Worm (Caenorhabditis elegans) whole organism, mixed stage, embryonic: ENCODE results near the gene W02B3.4.

Experiments used
- elt-1 ChIP-seq: sonication (generic microtip); optimal IDR thresholded peaks from 2 replicates; lab custom pipeline; 2017; ENCODE audit warnings: missing genetic modification characterization, mild to moderate bottlenecking, missing compliant biosample characterization, antibody characterized with exemption, moderate library complexity, borderline replicate concordance; ENCODE audit not compliant: insufficient read depth
- lin-13 ChIP-seq: fragments of 150-350 bp; optimal IDR thresholded peaks from 2 replicates; lab custom pipeline; 2014; ENCODE audit warnings: missing biosample characterization, missing genetic modification characterization
- lsy-2 ChIP-seq: fragments of 150-350 bp; optimal IDR thresholded peaks from 2 replicates; lab custom pipeline; 2014; ENCODE audit warnings: missing biosample characterization, missing genetic modification characterization
- mep-1 ChIP-seq: fragments of 150-350 bp; optimal IDR thresholded peaks from 2 replicates; lab custom pipeline; 2017; ENCODE audit warnings: missing biosample characterization, missing genetic modification reagents, missing genetic modification characterization, inconsistent platforms

DNA sequence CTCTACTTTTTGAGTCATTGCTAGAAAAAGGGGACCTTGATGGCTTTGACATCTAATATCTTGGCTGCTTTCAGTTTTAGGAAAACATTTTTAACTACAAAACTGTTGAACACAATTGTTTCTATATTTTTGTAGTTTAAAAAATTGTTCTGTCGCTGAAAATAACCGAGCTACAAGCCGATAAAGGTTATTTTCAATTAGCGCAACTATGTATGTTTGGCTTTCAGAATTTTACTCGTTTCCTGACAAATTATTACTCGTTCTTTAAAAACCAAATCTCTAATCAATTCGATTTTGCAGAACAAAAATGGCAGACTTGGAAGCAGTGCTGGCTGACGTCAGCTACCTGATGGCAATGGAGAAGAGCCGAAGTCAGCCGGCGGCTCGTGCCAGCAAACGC, 7.4 kb downstream of the W02B3.4 start, which contains the start of gene grk-2:
- TF ChIP-seq mep-1 (tag; lab: Kevin White, UChicago) (no peak), lsy-2 (no peak), lin-13 (tag; lab: Kevin White, UChicago) (no peak), elt-1 (tag; lab: Kevin White, UChicago) (no peak)
